Worm (Caenorhabditis elegans) whole organism, L1 larva: ENCODE results near the gene dsl-7.

Experiments
- C04F5.9 ChIP-seq: sonication (generic microtip); optimal IDR thresholded peaks from 2 replicates; lab custom pipeline; 2016; ENCODE audit warnings: missing genetic modification characterization, missing compliant biosample characterization
- aha-1 ChIP-seq: fragments of 150-350 bp; optimal IDR thresholded peaks from 2 replicates; lab custom pipeline; 2014; ENCODE audit warnings: missing biosample characterization, missing genetic modification characterization
- ceh-88 ChIP-seq: fragments of 200-800 bp; sonication (Bioruptor generic); IDR thresholded peaks from 2 replicates; pipeline ENCODE4 v1.3.6; 2022; ENCODE audit warnings: missing genetic modification characterization, missing compliant biosample characterization
- dpl-1 ChIP-seq, 3 experiments: fragments of 150-350 bp in 2 of 3; sonication (generic microtip) in 1 of 3; optimal IDR thresholded peaks; 2 replicates each; lab custom pipeline; 2014 to 2017; ENCODE audit warnings: missing biosample characterization in 3 of 3, missing genetic modification characterization in 3 of 3, missing genetic modification reagents in 3 of 3
- efl-1 ChIP-seq, 4 experiments: fragments of 150-350 bp; optimal IDR thresholded peaks in 3 of 4; peaks in 1 of 4; 1 replicate in 1 of 4; 2 replicates in 3 of 4; lab custom pipeline; 2014; ENCODE audit warnings: missing biosample characterization in 2 of 4, missing genetic modification characterization in 2 of 4, missing genetic modification reagents in 2 of 4
- egl-13 ChIP-seq: sonication (generic microtip); optimal IDR thresholded peaks from 2 replicates; lab custom pipeline; 2016; ENCODE audit warnings: missing genotype, missing genetic modification reagents, missing genetic modification characterization, missing compliant biosample characterization
- elt-2 ChIP-seq: sonication (generic microtip); optimal IDR thresholded peaks from 2 replicates; lab custom pipeline; 2016; ENCODE audit warnings: missing genetic modification characterization, mild to moderate bottlenecking, inconsistent platforms, missing compliant biosample characterization, missing genetic modification reagents
- elt-3 ChIP-seq, 6 experiments: fragments of 150-350 bp in 1 of 6; sonication (generic microtip); optimal IDR thresholded peaks; 2 replicates each; lab custom pipeline; 2017 to 2018; ENCODE audit warnings: missing biosample characterization in 6 of 6, missing genetic modification characterization in 6 of 6, inconsistent platforms in 1 of 6
- fkh-10 ChIP-seq: sonication (generic microtip); optimal IDR thresholded peaks from 2 replicates; lab custom pipeline; 2017; ENCODE audit warnings: missing biosample characterization, missing genetic modification reagents, missing genetic modification characterization
- fkh-4 ChIP-seq: sonication (generic microtip); optimal IDR thresholded peaks from 2 replicates; lab custom pipeline; 2016; ENCODE audit warnings: missing compliant biosample characterization, missing genetic modification characterization, borderline replicate concordance
- fkh-8 ChIP-seq: sonication (generic microtip); optimal IDR thresholded peaks from 2 replicates; lab custom pipeline; 2016; ENCODE audit warnings: mild to moderate bottlenecking, missing genetic modification characterization, missing compliant biosample characterization
- fos-1 ChIP-seq: fragments of 150-350 bp; optimal IDR thresholded peaks from 2 replicates; lab custom pipeline; 2014; ENCODE audit warnings: missing biosample characterization, missing genetic modification characterization
- hlh-17 ChIP-seq: fragments of 200-800 bp; sonication (Bioruptor generic); optimal IDR thresholded peaks from 2 replicates; lab custom pipeline; 2018; ENCODE audit warnings: missing genetic modification characterization, mild to moderate bottlenecking, missing compliant biosample characterization, moderate library complexity, borderline replicate concordance
- hlh-4 ChIP-seq: sonication (generic microtip); optimal IDR thresholded peaks from 2 replicates; lab custom pipeline; 2016; ENCODE audit warnings: mild to moderate bottlenecking, missing genetic modification characterization, missing compliant biosample characterization
- hpl-2 ChIP-seq: fragments of 150-350 bp; optimal IDR thresholded peaks from 2 replicates; lab custom pipeline; 2014; ENCODE audit warnings: missing biosample characterization, missing genetic modification reagents, missing genetic modification characterization
- irx-1 ChIP-seq: sonication (generic microtip); optimal IDR thresholded peaks from 2 replicates; lab custom pipeline; 2016; ENCODE audit warnings: missing genetic modification characterization, missing compliant biosample characterization
- jun-1 ChIP-seq: fragments of 150-350 bp; optimal IDR thresholded peaks from 2 replicates; lab custom pipeline; 2014; ENCODE audit warnings: missing biosample characterization, missing genetic modification reagents, missing genetic modification characterization
- lin-13 ChIP-seq: fragments of 150-350 bp; optimal IDR thresholded peaks from 2 replicates; lab custom pipeline; 2014; ENCODE audit warnings: missing biosample characterization, missing genetic modification reagents, missing genetic modification characterization
- lin-14 ChIP-seq: fragments of 200-800 bp; sonication (Bioruptor generic); optimal IDR thresholded peaks from 2 replicates; lab custom pipeline; 2018; ENCODE audit warnings: mild to moderate bottlenecking, missing genetic modification characterization, moderate library complexity, missing compliant biosample characterization
- lin-15B ChIP-seq: fragments of 150-350 bp; sonication (generic microtip); optimal IDR thresholded peaks from 3 replicates; lab custom pipeline; 2014; ENCODE audit warnings: missing biosample characterization, missing genetic modification characterization
- lin-35 ChIP-seq, 2 experiments: fragments of 150-350 bp; optimal IDR thresholded peaks; 2 replicates each; lab custom pipeline; 2014; ENCODE audit warnings: missing biosample characterization in 2 of 2, missing genetic modification characterization in 2 of 2, missing genetic modification reagents in 2 of 2
- lir-3 ChIP-seq: sonication (generic microtip); optimal IDR thresholded peaks from 2 replicates; lab custom pipeline; 2016; ENCODE audit warnings: mild to moderate bottlenecking, missing genetic modification characterization, moderate library complexity, missing compliant biosample characterization; ENCODE audit not compliant: poor library complexity
- nhr-11 ChIP-seq: fragments of 150-350 bp; optimal IDR thresholded peaks from 2 replicates; lab custom pipeline; 2014; ENCODE audit warnings: missing biosample characterization, missing genetic modification characterization
- nhr-19 ChIP-seq: fragments of 200-800 bp; sonication (Bioruptor generic); conservative IDR thresholded peaks from 2 replicates; pipeline ENCODE4 v1.3.6; 2022; ENCODE audit warnings: missing genetic modification characterization, missing compliant biosample characterization
- nhr-20 ChIP-seq: sonication (generic microtip); optimal IDR thresholded peaks from 2 replicates; lab custom pipeline; 2016; ENCODE audit warnings: mild to moderate bottlenecking, missing genetic modification characterization, missing compliant biosample characterization
- nhr-71 ChIP-seq: sonication (generic microtip); optimal IDR thresholded peaks from 2 replicates; lab custom pipeline; 2016; ENCODE audit warnings: mild to moderate bottlenecking, missing genetic modification characterization, moderate library complexity, missing compliant biosample characterization
- nhr-85 ChIP-seq: sonication (generic microtip); peaks from one replicate; lab custom pipeline; 2016; ENCODE audit warnings: missing genetic modification characterization, inconsistent platforms, missing compliant biosample characterization
- pag-3 ChIP-seq: sonication (generic microtip); optimal IDR thresholded peaks from 2 replicates; lab custom pipeline; 2017; ENCODE audit warnings: missing genetic modification characterization, mild to moderate bottlenecking, missing compliant biosample characterization, antibody characterized with exemption, borderline replicate concordance; ENCODE audit not compliant: insufficient read depth
- pqm-1 ChIP-seq: sonication (generic microtip); optimal IDR thresholded peaks from 3 replicates; lab custom pipeline; 2017; ENCODE audit warnings: missing biosample characterization, missing genetic modification characterization
- snpc-4 ChIP-seq: fragments of 150-350 bp; optimal IDR thresholded peaks from 2 replicates; lab custom pipeline; 2014; ENCODE audit warnings: missing biosample characterization, missing genetic modification characterization
- snu-23 ChIP-seq: sonication (generic microtip); optimal IDR thresholded peaks from 2 replicates; lab custom pipeline; 2016; ENCODE audit warnings: missing genetic modification characterization, missing compliant biosample characterization
- sox-4 ChIP-seq: sonication (generic microtip); optimal IDR thresholded peaks from 2 replicates; lab custom pipeline; 2016; ENCODE audit warnings: missing genetic modification characterization, missing compliant biosample characterization
- sptf-1 ChIP-seq: fragments of 150-350 bp; optimal IDR thresholded peaks from 2 replicates; lab custom pipeline; 2014; ENCODE audit warnings: missing biosample characterization, missing genetic modification characterization
- unc-130 ChIP-seq: fragments of 150-350 bp; optimal IDR thresholded peaks from 2 replicates; lab custom pipeline; 2017; ENCODE audit warnings: missing biosample characterization, missing genetic modification characterization, inconsistent platforms
- unc-30 ChIP-seq: sonication (generic microtip); optimal IDR thresholded peaks from 2 replicates; lab custom pipeline; 2017; ENCODE audit warnings: missing biosample characterization, missing genetic modification characterization
- unc-98 ChIP-seq: fragments of 200-800 bp; sonication (Bioruptor generic); IDR thresholded peaks from 2 replicates; pipeline ENCODE4 v1.3.6; 2022; ENCODE audit warnings: missing genetic modification characterization, missing compliant biosample characterization
- vab-15 ChIP-seq: sonication (generic microtip); optimal IDR thresholded peaks from 2 replicates; lab custom pipeline; 2017; ENCODE audit warnings: missing genotype, mild to moderate bottlenecking, missing genetic modification characterization, missing compliant biosample characterization
- zag-1 ChIP-seq: fragments of 150-350 bp; optimal IDR thresholded peaks from 2 replicates; lab custom pipeline; 2014; ENCODE audit warnings: missing biosample characterization, missing genetic modification characterization
- zip-4 ChIP-seq: fragments of 200-800 bp; sonication (Bioruptor generic); optimal IDR thresholded peaks from 2 replicates; lab custom pipeline; 2018; ENCODE audit warnings: mild to moderate bottlenecking, missing genetic modification characterization, moderate library complexity, missing compliant biosample characterization
- ztf-11 ChIP-seq, 2 experiments: sonication (generic microtip); optimal IDR thresholded peaks; 2 replicates each; lab custom pipeline; 2016 to 2017; ENCODE audit warnings: missing genetic modification characterization in 2 of 2, missing biosample characterization in 1 of 2, missing compliant biosample characterization in 1 of 2

The dsl-7 gene

ce11 chrV:13041666-13042065 lies 48.7 kb downstream of the dsl-7 start, which contains the start of gene scyl-1 (continued):
- TF ChIP-seq fos-1 (tag; lab: Kevin White, UChicago): peak; percentile 45
- TF ChIP-seq fkh-8: peak; percentile 67
- peak; percentile 71 for TF ChIP-seq lin-13 (GFP tag; lab: Kevin White, UChicago)
- TF ChIP-seq ztf-11 (tag; optimal IDR thresholded peaks at IDR 0.05; lab: Kevin White, UChicago): peak in 1 of 2 experiments; percentile 31
- no peak for TF ChIP-seq unc-30 (tag; lab: Kevin White, UChicago)
- TF ChIP-seq snu-23 (GFP tag; lab: Kevin White, UChicago): peak; percentile 90
- no peak for TF ChIP-seq ceh-88 (GFP tag; lab: Robert Waterston, UW)
- peak; percentile 90 for TF ChIP-seq lin-14 (GFP tag; lab: Kevin White, UChicago)
- peak; percentile 20 for TF ChIP-seq C04F5.9 (tag; lab: Kevin White, UChicago)
- TF ChIP-seq zip-4 (GFP tag; lab: Kevin White, UChicago): peak; percentile 3
- TF ChIP-seq irx-1: peak; percentile 39
- TF ChIP-seq nhr-11 (tag; lab: Kevin White, UChicago): peak; percentile 21
- TF ChIP-seq pag-3 (tag; lab: Kevin White, UChicago): no peak
- peak in 2 of 6 experiments; percentile 48 to 64 for TF ChIP-seq elt-3 (tag; optimal IDR thresholded peaks at IDR 0.05; lab: Kevin White, UChicago)
- peak; percentile 39 for TF ChIP-seq snpc-4 (tag; lab: Kevin White, UChicago)
- peak; percentile 3 for TF ChIP-seq fkh-10 (GFP tag; lab: Kevin White, UChicago)
- TF ChIP-seq hlh-17: no peak
- no peak for TF ChIP-seq lin-15B (tag; lab: Kevin White, UChicago)
- TF ChIP-seq unc-130 (tag; lab: Kevin White, UChicago): peak; percentile 67
- TF ChIP-seq sptf-1 (tag; lab: Kevin White, UChicago): no peak
- TF ChIP-seq egl-13 (tag; lab: Kevin White, UChicago): peak; percentile 35
- no peak for TF ChIP-seq sox-4 (tag; lab: Kevin White, UChicago)
- TF ChIP-seq vab-15 (tag; lab: Kevin White, UChicago): no peak
- TF ChIP-seq hpl-2: no peak
- peak; percentile 94 for TF ChIP-seq nhr-85
- TF ChIP-seq pqm-1 (tag; lab: Kevin White, UChicago): no peak
- no peak for TF ChIP-seq unc-98
- no peak for TF ChIP-seq zag-1 (tag; lab: Kevin White, UChicago)
- peak; percentile 89 for TF ChIP-seq nhr-20 (tag; lab: Kevin White, UChicago)
- TF ChIP-seq jun-1 (tag; lab: Kevin White, UChicago): peak; percentile 71
- no peak for TF ChIP-seq fkh-4 (tag; lab: Kevin White, UChicago)
- TF ChIP-seq, all 84 proteins: peak for 50

ce11 chrV:13043195-13043762 lies 50.3 kb downstream of the dsl-7 start, which contains the start of gene lap-2:
Gene lap-2, plus strand, starts transcription at chrV:13043712.
- TF ChIP-seq efl-1 (optimal IDR thresholded peaks at IDR 0.05; lab: Kevin White, UChicago) (no peak), efl-1 (GFP tag; optimal IDR thresholded peaks at IDR 0.05 in 1 of 2; lab: Kevin White, UChicago) (peak in 1 of 2 experiments; percentile 6), lin-14 (GFP tag; lab: Kevin White, UChicago) (peak; percentile 41), hlh-4 (tag; lab: Kevin White, UChicago) (no peak), lir-3 (tag; lab: Kevin White, UChicago) (no peak), nhr-71 (tag; lab: Kevin White, UChicago) (peak; percentile 54), nhr-85 (peak; percentile 19), elt-2 (peak; percentile 91), jun-1 (tag; lab: Kevin White, UChicago) (peak; percentile 5), pqm-1 (tag; lab: Kevin White, UChicago) (peak; percentile 21), nhr-19 (GFP tag; lab: Robert Waterston, UW) (0 out of 2 replicates have a peak, but pooled peaks have one; percentile 13), lin-35 (GFP tag; optimal IDR thresholded peaks at IDR 0.05; lab: Kevin White, UChicago) (peak in 1 of 2 experiments; percentile 39), nhr-20 (tag; lab: Kevin White, UChicago) (peak; percentile 29), aha-1 (tag; lab: Kevin White, UChicago) (no peak), dpl-1 (GFP tag; optimal IDR thresholded peaks at IDR 0.05; lab: Kevin White, UChicago) (peak in 1 of 3 experiments; percentile 3)
